Worm (Caenorhabditis elegans): ENCODE measurements around the gene T06D4.2.

The T06D4.2 gene

ce11 chrII:3367100-3367499 lies 18.6 kb downstream of the T06D4.2 start, which contains the start of gene Y49F6C.6:
Gene Y49F6C.6 (minus strand): TSS chrII:3367200.
- no peak for TF ChIP-seq unc-39 (tag; optimal IDR thresholded peaks at IDR 0.05)
- no peak for TF ChIP-seq mab-5 (tag; optimal IDR thresholded peaks at IDR 0.05)
- no peak for TF ChIP-seq ztf-11 (tag; optimal IDR thresholded peaks at IDR 0.05)
- no peak for TF ChIP-seq nhr-76 (tag; optimal IDR thresholded peaks at IDR 0.05)
- no peak for TF ChIP-seq elt-3 (tag; optimal IDR thresholded peaks at IDR 0.05)
- TF ChIP-seq ceh-83 (GFP tag; optimal IDR thresholded peaks at IDR 0.05), result no peak
- no peak for TF ChIP-seq tbx-8 (GFP tag; optimal IDR thresholded peaks at IDR 0.05)
- no peak for TF ChIP-seq unc-62 (GFP tag; optimal IDR thresholded peaks at IDR 0.05)
- no peak for TF ChIP-seq snpc-4 (tag; optimal IDR thresholded peaks at IDR 0.05)
- TF ChIP-seq sem-2 (GFP tag; optimal IDR thresholded peaks at IDR 0.05), result no peak
- no peak for TF ChIP-seq ces-1 (GFP tag; optimal IDR thresholded peaks at IDR 0.05)
- TF ChIP-seq lsy-2 (tag; optimal IDR thresholded peaks at IDR 0.05), result no peak
- no peak for TF ChIP-seq nhr-237 (tag; optimal IDR thresholded peaks at IDR 0.05)
- TF ChIP-seq nhr-2 (tag; optimal IDR thresholded peaks at IDR 0.05), result no peak

DNA sequence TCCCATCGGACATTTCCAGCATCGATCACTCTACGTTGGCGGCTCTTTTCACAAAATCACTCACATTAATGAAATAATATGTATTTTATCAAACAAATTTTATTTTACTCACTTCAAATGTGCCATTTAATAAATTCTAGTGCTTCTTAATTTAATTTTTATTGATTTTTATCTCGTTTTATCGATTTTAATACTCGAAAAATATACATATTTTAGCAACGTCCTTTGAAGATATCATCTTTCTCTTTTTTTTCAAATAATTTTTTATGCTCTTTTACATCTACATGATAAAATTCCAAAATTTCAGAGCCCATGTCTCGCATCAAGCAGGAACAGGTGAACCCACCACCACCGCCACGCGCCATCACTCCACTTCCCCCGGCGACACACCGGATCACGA lies 26.9 kb downstream of the T06D4.2 start, which contains the start of the genes lido-14 and bath-27:
lido-14 (plus strand) TSS at position 301 of the 400 bp plus-strand sequence.
bath-27 (plus strand) TSS at position 306 of the 400 bp plus-strand sequence.
- no peak for TF ChIP-seq sptf-1 (tag; optimal IDR thresholded peaks at IDR 0.05)
- TF ChIP-seq lin-13 (tag; optimal IDR thresholded peaks at IDR 0.05), result no peak
- no peak for TF ChIP-seq nhr-76 (tag; optimal IDR thresholded peaks at IDR 0.05)
- no peak for TF ChIP-seq lin-32 (GFP tag; optimal IDR thresholded peaks at IDR 0.05)
- TF ChIP-seq drap-1 (GFP tag; optimal IDR thresholded peaks at IDR 0.05), result no peak
- no peak for TF ChIP-seq pha-4 (tag; optimal IDR thresholded peaks at IDR 0.05)
- TF ChIP-seq flh-1 (GFP tag; optimal IDR thresholded peaks at IDR 0.05), result no peak
- TF ChIP-seq bed-3 (GFP tag; optimal IDR thresholded peaks at IDR 0.05), result no peak
- TF ChIP-seq nhr-237 (tag; optimal IDR thresholded peaks at IDR 0.05), result no peak
- TF ChIP-seq mls-2 (tag; optimal IDR thresholded peaks at IDR 0.05), result no peak
- TF ChIP-seq elt-1 (tag; optimal IDR thresholded peaks at IDR 0.05; ENCODE audit: borderline replicate concordance, insufficient read depth), result no peak
- TF ChIP-seq ces-1 (GFP tag; optimal IDR thresholded peaks at IDR 0.05), result no peak

ce11 chrII:3349820-3350291 lies 35.8 kb downstream of the T06D4.2 start, which contains the start of gene F14D2.8:
Gene F14D2.8 (minus strand): TSS chrII:3349870.
- no peak for TF ChIP-seq mep-1 (tag; optimal IDR thresholded peaks at IDR 0.05)
- no peak for TF ChIP-seq ceh-83 (GFP tag; optimal IDR thresholded peaks at IDR 0.05)
- TF ChIP-seq lin-13 (tag; optimal IDR thresholded peaks at IDR 0.05), result no peak
- no peak for TF ChIP-seq lin-32 (GFP tag; optimal IDR thresholded peaks at IDR 0.05)
- TF ChIP-seq ceh-39 (tag; optimal IDR thresholded peaks at IDR 0.05), result no peak
- TF ChIP-seq sem-2 (GFP tag; optimal IDR thresholded peaks at IDR 0.05), result no peak
- TF ChIP-seq nhr-76 (tag; optimal IDR thresholded peaks at IDR 0.05), result no peak
- no peak for TF ChIP-seq ham-2 (GFP tag; optimal IDR thresholded peaks at IDR 0.05)
- TF ChIP-seq lsy-2 (tag; optimal IDR thresholded peaks at IDR 0.05), result no peak
- no peak for TF ChIP-seq snpc-4 (tag; optimal IDR thresholded peaks at IDR 0.05)
- TF ChIP-seq hlh-1 (tag; optimal IDR thresholded peaks at IDR 0.05), result no peak
- TF ChIP-seq pha-4 (tag; optimal IDR thresholded peaks at IDR 0.05), result no peak
- no peak for TF ChIP-seq elt-1 (tag; optimal IDR thresholded peaks at IDR 0.05; ENCODE audit: borderline replicate concordance, insufficient read depth)
- no peak for TF ChIP-seq nhr-28 (tag; optimal IDR thresholded peaks at IDR 0.05)
- no peak for TF ChIP-seq elt-3 (tag; optimal IDR thresholded peaks at IDR 0.05)
- no peak for TF ChIP-seq unc-120 (tag; optimal IDR thresholded peaks at IDR 0.05; ENCODE audit: poor library complexity, severe bottlenecking)
- no peak for TF ChIP-seq mls-2 (tag; optimal IDR thresholded peaks at IDR 0.05)
- no peak for TF ChIP-seq flh-1 (GFP tag; optimal IDR thresholded peaks at IDR 0.05)
- TF ChIP-seq unc-39 (tag; optimal IDR thresholded peaks at IDR 0.05), result no peak

DNA sequence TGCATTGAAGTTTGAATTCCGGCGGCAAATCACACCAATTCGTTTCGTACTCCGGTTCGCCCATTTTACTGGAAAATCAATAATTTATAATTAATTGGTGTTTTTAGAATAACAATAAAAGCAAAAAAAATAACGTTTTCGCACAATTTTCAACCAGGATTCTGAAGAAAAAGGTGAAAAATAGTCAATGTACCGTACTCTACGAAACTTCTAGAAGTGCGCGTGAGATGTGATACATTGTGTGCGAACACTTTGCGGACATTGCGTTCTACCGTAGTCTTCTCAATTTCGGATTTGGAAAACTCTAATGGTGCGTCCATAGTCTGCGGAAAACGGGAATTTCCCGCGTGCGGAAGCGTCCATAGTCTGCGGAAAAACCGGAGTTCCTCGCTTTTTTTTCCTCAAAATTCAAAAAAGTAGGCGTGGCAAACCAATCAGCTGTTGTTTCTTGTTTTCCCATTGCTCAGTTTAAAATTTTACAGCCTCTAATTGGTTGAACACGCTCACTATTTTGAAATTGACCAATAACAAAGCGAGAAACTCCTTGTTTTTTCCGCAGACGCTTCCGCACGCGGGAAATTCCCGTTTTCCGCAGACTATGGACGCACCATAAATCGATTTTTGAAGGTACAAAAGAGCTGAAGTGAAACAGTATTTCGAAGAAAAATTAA lies 37.6 kb downstream of the T06D4.2 start, which contains the start of the genes F14D2.14 and bath-29:
F14D2.14 (minus strand) TSS at position 51 of the 671 bp plus-strand sequence.
bath-29 (plus strand) TSS at position 621 of the 671 bp plus-strand sequence.
- TF ChIP-seq nhr-2 (tag; optimal IDR thresholded peaks at IDR 0.05) (no peak), ceh-43 (GFP tag; optimal IDR thresholded peaks at IDR 0.05) (no peak)

ce11 chrII:3346328-3346780 lies 39.4 kb downstream of the T06D4.2 start, which contains the start of gene bath-30:
Gene bath-30 (minus strand): TSS chrII:3346378.
- TF ChIP-seq mab-5 (tag; optimal IDR thresholded peaks at IDR 0.05) (no peak), ztf-11 (tag; optimal IDR thresholded peaks at IDR 0.05) (no peak), elt-1 (tag; optimal IDR thresholded peaks at IDR 0.05; ENCODE audit: borderline replicate concordance, insufficient read depth) (no peak), sptf-1 (tag; optimal IDR thresholded peaks at IDR 0.05) (no peak), mep-1 (tag; optimal IDR thresholded peaks at IDR 0.05) (no peak), snpc-4 (tag; optimal IDR thresholded peaks at IDR 0.05) (no peak), drap-1 (GFP tag; optimal IDR thresholded peaks at IDR 0.05) (no peak), blmp-1 (tag; optimal IDR thresholded peaks at IDR 0.05) (no peak)
